Worm (Caenorhabditis elegans): ENCODE results near the gene gar-3.

DNA sequence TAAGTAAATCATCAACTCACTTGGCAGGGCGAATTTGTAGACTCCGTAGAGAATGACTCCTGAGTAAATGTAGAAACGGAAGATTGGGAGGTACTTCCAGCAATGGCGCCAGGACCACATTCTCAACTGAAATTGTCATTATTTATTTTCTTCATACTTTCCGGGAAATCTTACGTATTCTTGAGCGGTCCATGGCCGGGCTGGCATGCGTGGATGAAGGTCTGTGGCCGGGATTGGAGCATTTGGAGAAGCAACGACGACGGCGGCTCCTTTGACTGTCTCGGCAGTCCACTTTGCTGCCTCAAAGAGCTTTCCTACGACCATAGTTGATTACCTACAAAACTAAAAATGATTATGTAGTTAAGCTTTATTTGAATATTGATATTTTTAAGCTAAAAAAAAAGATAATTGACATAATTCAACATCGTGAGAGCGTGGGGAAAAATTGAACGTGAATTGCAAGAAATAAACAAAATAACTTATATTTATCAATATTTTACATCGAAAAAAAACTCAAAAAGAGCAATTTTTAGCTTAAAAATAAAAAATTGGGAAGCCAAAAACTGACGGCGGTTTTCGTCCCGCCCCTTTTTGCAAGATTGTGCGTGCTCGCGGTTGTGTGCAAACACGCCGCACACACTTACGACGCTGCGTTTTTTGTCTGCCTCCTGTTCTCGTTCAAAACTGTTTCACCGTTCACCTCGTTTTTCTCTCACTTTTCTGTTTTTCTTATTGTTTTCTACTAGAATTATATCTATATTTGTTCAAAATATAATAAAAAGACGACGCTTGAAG, 55.5 kb downstream of the gar-3 start, which contains the start of gene ril-1:
- TF ChIP-seq egl-43 (GFP tag; IDR thresholded peaks at IDR 0.05) (no peak), mdt-29 (GFP tag; IDR thresholded peaks at IDR 0.05) (no peak), ctbp-1 (GFP tag; IDR thresholded peaks at IDR 0.05) (no peak), dmd-6 (GFP tag; IDR thresholded peaks at IDR 0.05) (no peak), mdl-1 (tag; optimal IDR thresholded peaks at IDR 0.05) (no peak), fkh-10 (GFP tag; optimal IDR thresholded peaks at IDR 0.05) (no peak), ces-1 (GFP tag; optimal IDR thresholded peaks at IDR 0.05) (no peak), nhr-76 (tag; optimal IDR thresholded peaks at IDR 0.05) (no peak), zag-1 (tag; optimal IDR thresholded peaks at IDR 0.05) (no peak), Y105C5A.15 (GFP tag; IDR thresholded peaks at IDR 0.05) (no peak)

Data from whole organism, L4 larva.